Fruit fly (Drosophila melanogaster): ENCODE measurements around the gene ovm.

DNA sequence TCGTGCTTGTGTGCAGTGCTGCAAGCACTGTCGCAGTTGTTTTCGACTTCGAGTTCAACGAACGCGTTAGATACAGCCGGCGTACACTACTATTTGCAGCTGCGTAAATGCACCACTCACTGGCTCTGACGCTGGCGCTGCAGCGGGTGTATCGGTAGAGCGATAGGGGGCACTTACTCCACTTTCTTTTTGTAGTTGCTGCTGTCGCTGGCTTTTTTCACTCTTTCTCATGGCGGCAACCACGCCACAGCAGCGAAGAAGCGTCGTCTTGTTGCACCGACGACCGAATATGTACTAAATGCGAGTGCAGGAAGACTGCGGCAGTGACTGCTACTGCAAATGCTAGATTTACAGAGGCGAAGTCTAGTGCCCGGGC, 19.3 kb downstream of the ovm start, which contains the start of gene CG4822:
- TF ChIP-seq Sin3A (optimal IDR thresholded peaks at IDR 0.05) (no peak), ttk (optimal IDR thresholded peaks at IDR 0.05) (no peak), psq (optimal IDR thresholded peaks at IDR 0.05) (no peak)
